Worm (Caenorhabditis elegans) whole organism, L1 larva: Measurements from ENCODE around the gene Y37D8A.19.

Experiments
- ama-1 ChIP-seq: fragments of 150-350 bp; optimal IDR thresholded peaks from 2 replicates; lab custom pipeline; 2014
- ceh-88 ChIP-seq: fragments of 200-800 bp; sonication (Bioruptor generic); IDR thresholded peaks from 2 replicates; pipeline ENCODE4 v1.3.6; 2022; ENCODE audit warnings: missing genetic modification characterization, missing compliant biosample characterization
- fkh-10 ChIP-seq: sonication (generic microtip); optimal IDR thresholded peaks from 2 replicates; lab custom pipeline; 2017; ENCODE audit warnings: missing biosample characterization, missing genetic modification reagents, missing genetic modification characterization
- fos-1 ChIP-seq: fragments of 150-350 bp; optimal IDR thresholded peaks from 2 replicates; lab custom pipeline; 2014; ENCODE audit warnings: missing biosample characterization, missing genetic modification characterization
- irx-1 ChIP-seq: sonication (generic microtip); optimal IDR thresholded peaks from 2 replicates; lab custom pipeline; 2016; ENCODE audit warnings: missing genetic modification characterization, missing compliant biosample characterization
- lin-13 ChIP-seq: fragments of 150-350 bp; optimal IDR thresholded peaks from 2 replicates; lab custom pipeline; 2014; ENCODE audit warnings: missing biosample characterization, missing genetic modification reagents, missing genetic modification characterization
- lin-35 ChIP-seq, 2 experiments: fragments of 150-350 bp; optimal IDR thresholded peaks; 2 replicates each; lab custom pipeline; 2014; ENCODE audit warnings: missing biosample characterization in 2 of 2, missing genetic modification characterization in 2 of 2, missing genetic modification reagents in 2 of 2
- lin-39 ChIP-seq: fragments of 150-350 bp; optimal IDR thresholded peaks from 2 replicates; lab custom pipeline; 2014; ENCODE audit warnings: missing biosample characterization, missing genetic modification reagents, missing genetic modification characterization
- mdl-1 ChIP-seq, 2 experiments: fragments of 150-350 bp; optimal IDR thresholded peaks; 2 replicates each; lab custom pipeline; 2014 to 2017; ENCODE audit warnings: missing biosample characterization in 2 of 2, missing genetic modification characterization in 2 of 2, inconsistent platforms in 1 of 2
- unc-130 ChIP-seq: fragments of 150-350 bp; optimal IDR thresholded peaks from 2 replicates; lab custom pipeline; 2017; ENCODE audit warnings: missing biosample characterization, missing genetic modification characterization, inconsistent platforms
- unc-30 ChIP-seq: sonication (generic microtip); optimal IDR thresholded peaks from 2 replicates; lab custom pipeline; 2017; ENCODE audit warnings: missing biosample characterization, missing genetic modification characterization
- ztf-4 ChIP-seq: fragments of 150-350 bp; optimal IDR thresholded peaks from 2 replicates; lab custom pipeline; 2014; ENCODE audit warnings: missing biosample characterization, missing genetic modification characterization

DNA sequence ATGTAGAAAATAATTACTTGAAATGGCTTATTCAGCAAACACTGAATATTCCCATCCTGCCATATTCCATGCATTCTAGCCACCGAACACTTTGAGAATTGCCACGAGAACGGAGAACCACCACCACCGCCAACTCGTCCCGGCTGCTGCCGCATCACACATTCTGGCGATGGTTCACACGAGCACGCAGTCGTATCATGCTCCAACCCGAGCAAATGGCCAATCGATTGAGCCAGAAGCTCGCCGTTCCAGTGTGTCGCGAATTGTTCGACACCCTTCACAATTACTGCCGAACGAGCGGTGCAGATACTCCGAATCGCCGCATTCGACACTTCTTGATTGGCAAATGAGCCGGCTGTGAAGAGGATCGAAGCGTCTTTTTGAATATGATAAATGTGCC is 44.5 kb upstream of the Y37D8A.19 start:
- no peak for TF ChIP-seq lin-39 (tag; lab: Kevin White, UChicago)
- TF ChIP-seq mdl-1 (tag; optimal IDR thresholded peaks at IDR 0.05; lab: Kevin White, UChicago): no peak
- no peak for TF ChIP-seq fos-1 (tag; lab: Kevin White, UChicago)
- no peak for TF ChIP-seq ceh-88 (GFP tag; lab: Robert Waterston, UW)
- no peak for TF ChIP-seq unc-130 (tag; lab: Kevin White, UChicago)
- no peak for TF ChIP-seq irx-1
- no peak for TF ChIP-seq fkh-10 (GFP tag; lab: Kevin White, UChicago)
- no peak for TF ChIP-seq lin-13 (GFP tag; lab: Kevin White, UChicago)
- no peak for TF ChIP-seq lin-35 (GFP tag; optimal IDR thresholded peaks at IDR 0.05; lab: Kevin White, UChicago)
- TF ChIP-seq ztf-4: no peak
- TF ChIP-seq ama-1 (lab: Kevin White, UChicago): no peak
- no peak for TF ChIP-seq unc-30 (tag; lab: Kevin White, UChicago)
